Worm (Caenorhabditis elegans) whole organism, mixed stage, embryonic: ENCODE measurements around the gene F25G6.8.

Experiments
- drap-1 ChIP-seq: fragments of 200-800 bp; sonication (Bioruptor generic); optimal IDR thresholded peaks from 3 replicates; lab custom pipeline; 2018; ENCODE audit warnings: mild to moderate bottlenecking, missing genetic modification characterization, missing compliant biosample characterization
- elt-3 ChIP-seq: fragments of 150-350 bp; optimal IDR thresholded peaks from 2 replicates; lab custom pipeline; 2014; ENCODE audit warnings: missing biosample characterization, missing genetic modification characterization
- lin-13 ChIP-seq: fragments of 150-350 bp; optimal IDR thresholded peaks from 2 replicates; lab custom pipeline; 2014; ENCODE audit warnings: missing biosample characterization, missing genetic modification characterization
- lsy-2 ChIP-seq: fragments of 150-350 bp; optimal IDR thresholded peaks from 2 replicates; lab custom pipeline; 2014; ENCODE audit warnings: missing biosample characterization, missing genetic modification characterization
- mab-5 ChIP-seq: fragments of 150-350 bp; optimal IDR thresholded peaks from 2 replicates; lab custom pipeline; 2014; ENCODE audit warnings: missing biosample characterization, missing genetic modification characterization
- nhr-12 ChIP-seq: fragments of 150-350 bp; optimal IDR thresholded peaks from 2 replicates; lab custom pipeline; 2014; ENCODE audit warnings: missing biosample characterization, missing genetic modification characterization
- nhr-76 ChIP-seq: sonication (generic microtip); optimal IDR thresholded peaks from 2 replicates; lab custom pipeline; 2017; ENCODE audit warnings: missing biosample characterization, missing genetic modification characterization
- pha-4 ChIP-seq: fragments of 150-350 bp; optimal IDR thresholded peaks from 2 replicates; lab custom pipeline; 2018; ENCODE audit warnings: missing biosample characterization, missing genetic modification reagents, missing genetic modification characterization

DNA sequence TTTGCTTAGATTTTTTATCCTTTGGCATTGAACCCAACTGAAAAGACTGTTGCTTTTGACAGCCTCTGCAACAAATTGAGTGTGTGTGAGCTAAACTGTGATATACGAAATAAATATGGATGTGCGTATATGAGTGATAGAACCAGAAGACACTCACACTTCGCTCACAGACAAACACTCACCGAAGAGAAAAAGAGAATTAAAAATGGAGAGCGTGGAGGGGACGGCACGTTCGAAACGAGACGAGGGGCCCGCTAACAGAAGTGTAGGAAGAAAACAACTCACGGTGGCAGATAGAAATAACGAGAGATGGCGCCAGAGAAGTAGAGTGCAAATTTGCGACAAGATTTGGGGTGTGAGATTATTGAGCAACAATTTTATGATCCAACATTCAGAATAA lies 46.7 kb downstream of the F25G6.8 start:
- TF ChIP-seq elt-3 (tag; lab: Kevin White, UChicago) = no peak
- TF ChIP-seq drap-1 (GFP tag; lab: Kevin White, UChicago) = no peak
- TF ChIP-seq nhr-12 (tag; lab: Kevin White, UChicago) = no peak
- no peak for TF ChIP-seq pha-4
- no peak for TF ChIP-seq mab-5 (tag; lab: Kevin White, UChicago)
- TF ChIP-seq nhr-76 = no peak
- TF ChIP-seq lsy-2 (tag; lab: Kevin White, UChicago) = no peak
- TF ChIP-seq lin-13 = no peak
